Worm (Caenorhabditis elegans): Measurements from ENCODE around the gene gly-1.

Gene gly-1

ce11 chrII:10917174-10917573 lies 15.2 kb upstream of the gly-1 start, which contains the start of gene F44F4.10:
Gene F44F4.10, minus strand, starts transcription at chrII:10917274.
- TF ChIP-seq ztf-4 (tag; optimal IDR thresholded peaks at IDR 0.05) (no peak), sox-4 (tag; optimal IDR thresholded peaks at IDR 0.05) (no peak), ceh-63 (GFP tag; optimal IDR thresholded peaks at IDR 0.05) (no peak), fkh-8 (tag; optimal IDR thresholded peaks at IDR 0.05) (no peak), aha-1 (tag; optimal IDR thresholded peaks at IDR 0.05) (no peak)

- no peak for TF ChIP-seq egl-27 (tag; optimal IDR thresholded peaks at IDR 0.05)
- TF ChIP-seq lin-14 (GFP tag; optimal IDR thresholded peaks at IDR 0.05) = no peak
- TF ChIP-seq ceh-63 (GFP tag; optimal IDR thresholded peaks at IDR 0.05) = no peak
- no peak for TF ChIP-seq ets-5 (GFP tag; IDR thresholded peaks at IDR 0.05)
- no peak for TF ChIP-seq Y116A8C.19 (tag; optimal IDR thresholded peaks at IDR 0.05; ENCODE audit: borderline replicate concordance)
- TF ChIP-seq ceh-8 (GFP tag; optimal IDR thresholded peaks at IDR 0.05) = no peak
- TF ChIP-seq ztf-4 (tag; optimal IDR thresholded peaks at IDR 0.05) = no peak
- no peak for TF ChIP-seq rnt-1 (tag; optimal IDR thresholded peaks at IDR 0.05)
- TF ChIP-seq xbp-1 (tag; optimal IDR thresholded peaks at IDR 0.05) = no peak
- no peak for TF ChIP-seq lsy-2 (tag; optimal IDR thresholded peaks at IDR 0.05)
- no peak for TF ChIP-seq ztf-11 (tag; optimal IDR thresholded peaks at IDR 0.05)
- TF ChIP-seq hlh-17 (GFP tag; optimal IDR thresholded peaks at IDR 0.05; ENCODE audit: borderline replicate concordance) = no peak
These were observed 13.7 kb upstream of the gly-1 start, which contains the start of gene F44F4.9 for ce11 chrII:10915732-10916131. Gene F44F4.9, minus strand, starts transcription at chrII:10915832.

- no peak for TF ChIP-seq elt-2 (tag; optimal IDR thresholded peaks at IDR 0.05)
- no peak for TF ChIP-seq zag-1 (tag; optimal IDR thresholded peaks at IDR 0.05)
- TF ChIP-seq ceh-82 (tag; optimal IDR thresholded peaks at IDR 0.05) = no peak
- TF ChIP-seq nhr-20 (tag; optimal IDR thresholded peaks at IDR 0.05) = no peak
- TF ChIP-seq ces-1 (GFP tag; optimal IDR thresholded peaks at IDR 0.05) = no peak
- no peak for TF ChIP-seq hpl-2 (GFP tag; optimal IDR thresholded peaks at IDR 0.05)
- TF ChIP-seq unc-86 (tag; optimal IDR thresholded peaks at IDR 0.05) = no peak
- TF ChIP-seq aha-1 (tag; optimal IDR thresholded peaks at IDR 0.05) = no peak
- no peak for TF ChIP-seq lin-13 (GFP tag; optimal IDR thresholded peaks at IDR 0.05)
- no peak for TF ChIP-seq zip-4 (GFP tag; optimal IDR thresholded peaks at IDR 0.05)
- TF ChIP-seq sox-4 (tag; optimal IDR thresholded peaks at IDR 0.05) = no peak
- TF ChIP-seq xbp-1 (tag; optimal IDR thresholded peaks at IDR 0.05) = no peak
- no peak for TF ChIP-seq sptf-1 (tag; optimal IDR thresholded peaks at IDR 0.05)
- no peak for TF ChIP-seq lsy-2 (tag; optimal IDR thresholded peaks at IDR 0.05)
These were observed 12.4 kb upstream of the gly-1 start, which contains the start of gene F44F4.15 for ce11 chrII:10914366-10914765. Gene F44F4.15, plus strand, starts transcription at chrII:10914666.

- TF ChIP-seq hlh-17 (GFP tag; optimal IDR thresholded peaks at IDR 0.05; ENCODE audit: borderline replicate concordance) (no peak), egl-27 (tag; optimal IDR thresholded peaks at IDR 0.05) (no peak), nhr-19 (GFP tag; conservative IDR thresholded peaks at IDR 0.05) (no peak), tbx-2 (tag; optimal IDR thresholded peaks at IDR 0.05) (no peak), nhr-71 (tag; optimal IDR thresholded peaks at IDR 0.05) (no peak), ceh-82 (tag; optimal IDR thresholded peaks at IDR 0.05) (no peak), nhr-12 (tag; optimal IDR thresholded peaks at IDR 0.05) (no peak), egl-13 (tag; optimal IDR thresholded peaks at IDR 0.05) (no peak)
These were observed 11.0 kb upstream of the gly-1 start for ce11 chrII:10912995-10913394.

ce11 chrII:10910219-10910618 lies 8.2 kb upstream of the gly-1 start, which contains the start of gene sra-11:
Gene sra-11, minus strand, starts transcription at chrII:10910319.
- TF ChIP-seq ceh-63 (GFP tag; optimal IDR thresholded peaks at IDR 0.05) = no peak
- TF ChIP-seq nhr-76 (tag; optimal IDR thresholded peaks at IDR 0.05) = no peak
- no peak for TF ChIP-seq ceh-90 (tag; optimal IDR thresholded peaks at IDR 0.05)
- TF ChIP-seq tbx-2 (tag; optimal IDR thresholded peaks at IDR 0.05) = no peak
- TF ChIP-seq Y116A8C.19 (tag; optimal IDR thresholded peaks at IDR 0.05; ENCODE audit: borderline replicate concordance) = no peak
- no peak for TF ChIP-seq nhr-90 (tag; optimal IDR thresholded peaks at IDR 0.05; ENCODE audit: poor library complexity)
- no peak for TF ChIP-seq elt-2 (tag; optimal IDR thresholded peaks at IDR 0.05)
- no peak for TF ChIP-seq nhr-20 (tag; optimal IDR thresholded peaks at IDR 0.05)
- TF ChIP-seq sox-4 (tag; optimal IDR thresholded peaks at IDR 0.05) = no peak
- TF ChIP-seq hlh-17 (GFP tag; optimal IDR thresholded peaks at IDR 0.05; ENCODE audit: borderline replicate concordance) = no peak
- TF ChIP-seq nhr-84 (tag; optimal IDR thresholded peaks at IDR 0.05) = no peak
- TF ChIP-seq ceh-88 (GFP tag; IDR thresholded peaks at IDR 0.05) = no peak
- no peak for TF ChIP-seq fkh-10 (GFP tag; optimal IDR thresholded peaks at IDR 0.05)
- no peak for TF ChIP-seq C16A3.4 (tag; optimal IDR thresholded peaks at IDR 0.05)

Measured in whole organism, L1 larva.